Worm (Caenorhabditis elegans) whole organism, L1 larva: Measurements from ENCODE around the gene F26F4.8.
A peak's percentile ranks its signal among the peaks of the same experiment; 100 is the strongest.

Experiments
- C16A3.4 ChIP-seq: fragments of 150-350 bp; optimal IDR thresholded peaks from 2 replicates; lab custom pipeline; 2014; ENCODE audit warnings: missing biosample characterization, missing genetic modification characterization
- C34B4.2 ChIP-seq: sonication (generic microtip); optimal IDR thresholded peaks from 2 replicates; lab custom pipeline; 2017; ENCODE audit warnings: mild to moderate bottlenecking, missing genetic modification characterization, missing compliant biosample characterization
- blmp-1 ChIP-seq: fragments of 150-350 bp; optimal IDR thresholded peaks from 2 replicates; lab custom pipeline; 2014; ENCODE audit warnings: missing biosample characterization, missing genetic modification characterization
- ceh-63 ChIP-seq: fragments of 200-800 bp; sonication (Bioruptor generic); optimal IDR thresholded peaks from 2 replicates; lab custom pipeline; 2018; ENCODE audit warnings: mild to moderate bottlenecking, missing genetic modification characterization, missing compliant biosample characterization
- ceh-82 ChIP-seq, 3 experiments: fragments of 150-350 bp in 1 of 3; sonication (generic microtip) in 2 of 3; optimal IDR thresholded peaks; 2 replicates each; lab custom pipeline; 2014 to 2017; ENCODE audit warnings: missing biosample characterization in 3 of 3, missing genetic modification characterization in 3 of 3
- ceh-88 ChIP-seq: fragments of 200-800 bp; sonication (Bioruptor generic); IDR thresholded peaks from 2 replicates; pipeline ENCODE4 v1.3.6; 2022; ENCODE audit warnings: missing genetic modification characterization, missing compliant biosample characterization
- ceh-90 ChIP-seq: sonication (generic microtip); optimal IDR thresholded peaks from 2 replicates; lab custom pipeline; 2016; ENCODE audit warnings: missing genetic modification characterization, missing compliant biosample characterization
- dpl-1 ChIP-seq, 3 experiments: fragments of 150-350 bp in 2 of 3; sonication (generic microtip) in 1 of 3; optimal IDR thresholded peaks; 2 replicates each; lab custom pipeline; 2014 to 2017; ENCODE audit warnings: missing biosample characterization in 3 of 3, missing genetic modification characterization in 3 of 3, missing genetic modification reagents in 3 of 3
- dsc-1 ChIP-seq: sonication (generic microtip); optimal IDR thresholded peaks from 2 replicates; lab custom pipeline; 2016; ENCODE audit warnings: mild to moderate bottlenecking, missing genetic modification characterization, missing compliant biosample characterization
- efl-1 ChIP-seq, 4 experiments: fragments of 150-350 bp; optimal IDR thresholded peaks in 3 of 4; peaks in 1 of 4; 1 replicate in 1 of 4; 2 replicates in 3 of 4; lab custom pipeline; 2014; ENCODE audit warnings: missing biosample characterization in 2 of 4, missing genetic modification characterization in 2 of 4, missing genetic modification reagents in 2 of 4
- egl-13 ChIP-seq: sonication (generic microtip); optimal IDR thresholded peaks from 2 replicates; lab custom pipeline; 2016; ENCODE audit warnings: missing genotype, missing genetic modification reagents, missing genetic modification characterization, missing compliant biosample characterization
- fkh-10 ChIP-seq: sonication (generic microtip); optimal IDR thresholded peaks from 2 replicates; lab custom pipeline; 2017; ENCODE audit warnings: missing biosample characterization, missing genetic modification reagents, missing genetic modification characterization
- fkh-8 ChIP-seq: sonication (generic microtip); optimal IDR thresholded peaks from 2 replicates; lab custom pipeline; 2016; ENCODE audit warnings: mild to moderate bottlenecking, missing genetic modification characterization, missing compliant biosample characterization
- fos-1 ChIP-seq: fragments of 150-350 bp; optimal IDR thresholded peaks from 2 replicates; lab custom pipeline; 2014; ENCODE audit warnings: missing biosample characterization, missing genetic modification characterization
- hlh-17 ChIP-seq: fragments of 200-800 bp; sonication (Bioruptor generic); optimal IDR thresholded peaks from 2 replicates; lab custom pipeline; 2018; ENCODE audit warnings: missing genetic modification characterization, mild to moderate bottlenecking, missing compliant biosample characterization, moderate library complexity, borderline replicate concordance
- hlh-4 ChIP-seq: sonication (generic microtip); optimal IDR thresholded peaks from 2 replicates; lab custom pipeline; 2016; ENCODE audit warnings: mild to moderate bottlenecking, missing genetic modification characterization, missing compliant biosample characterization
- irx-1 ChIP-seq: sonication (generic microtip); optimal IDR thresholded peaks from 2 replicates; lab custom pipeline; 2016; ENCODE audit warnings: missing genetic modification characterization, missing compliant biosample characterization
- lin-13 ChIP-seq: fragments of 150-350 bp; optimal IDR thresholded peaks from 2 replicates; lab custom pipeline; 2014; ENCODE audit warnings: missing biosample characterization, missing genetic modification reagents, missing genetic modification characterization
- lin-15B ChIP-seq: fragments of 150-350 bp; sonication (generic microtip); optimal IDR thresholded peaks from 3 replicates; lab custom pipeline; 2014; ENCODE audit warnings: missing biosample characterization, missing genetic modification characterization
- lin-35 ChIP-seq, 2 experiments: fragments of 150-350 bp; optimal IDR thresholded peaks; 2 replicates each; lab custom pipeline; 2014; ENCODE audit warnings: missing biosample characterization in 2 of 2, missing genetic modification characterization in 2 of 2, missing genetic modification reagents in 2 of 2
- lin-39 ChIP-seq: fragments of 150-350 bp; optimal IDR thresholded peaks from 2 replicates; lab custom pipeline; 2014; ENCODE audit warnings: missing biosample characterization, missing genetic modification reagents, missing genetic modification characterization
- lsy-2 ChIP-seq, 2 experiments: fragments of 150-350 bp; optimal IDR thresholded peaks; 2 replicates each; lab custom pipeline; 2014; ENCODE audit warnings: missing biosample characterization in 2 of 2, missing genetic modification characterization in 2 of 2
- mdl-1 ChIP-seq, 2 experiments: fragments of 150-350 bp; optimal IDR thresholded peaks; 2 replicates each; lab custom pipeline; 2014 to 2017; ENCODE audit warnings: missing biosample characterization in 2 of 2, missing genetic modification characterization in 2 of 2, inconsistent platforms in 1 of 2
- mep-1 ChIP-seq: fragments of 150-350 bp; optimal IDR thresholded peaks from 2 replicates; lab custom pipeline; 2014; ENCODE audit warnings: missing biosample characterization, missing genetic modification characterization
- nhr-47 ChIP-seq: sonication (generic microtip); optimal IDR thresholded peaks from 2 replicates; lab custom pipeline; 2016; ENCODE audit warnings: mild to moderate bottlenecking, missing genetic modification characterization, moderate library complexity, missing compliant biosample characterization
- nhr-71 ChIP-seq: sonication (generic microtip); optimal IDR thresholded peaks from 2 replicates; lab custom pipeline; 2016; ENCODE audit warnings: mild to moderate bottlenecking, missing genetic modification characterization, moderate library complexity, missing compliant biosample characterization
- nhr-76 ChIP-seq: sonication (generic microtip); optimal IDR thresholded peaks from 2 replicates; lab custom pipeline; 2017; ENCODE audit warnings: missing biosample characterization, missing genetic modification characterization
- nhr-85 ChIP-seq: sonication (generic microtip); peaks from one replicate; lab custom pipeline; 2016; ENCODE audit warnings: missing genetic modification characterization, inconsistent platforms, missing compliant biosample characterization
- pax-3 ChIP-seq: fragments of 200-800 bp; sonication (Bioruptor generic); optimal IDR thresholded peaks from 2 replicates; lab custom pipeline; 2018; ENCODE audit warnings: mild to moderate bottlenecking, missing genetic modification characterization, moderate library complexity, missing compliant biosample characterization
- pqm-1 ChIP-seq: sonication (generic microtip); optimal IDR thresholded peaks from 3 replicates; lab custom pipeline; 2017; ENCODE audit warnings: missing biosample characterization, missing genetic modification characterization
- rnt-1 ChIP-seq: sonication (generic microtip); optimal IDR thresholded peaks from 2 replicates; lab custom pipeline; 2016; ENCODE audit warnings: mild to moderate bottlenecking, missing genetic modification characterization, moderate library complexity, missing compliant biosample characterization
- snu-23 ChIP-seq: sonication (generic microtip); optimal IDR thresholded peaks from 2 replicates; lab custom pipeline; 2016; ENCODE audit warnings: missing genetic modification characterization, missing compliant biosample characterization
- sptf-1 ChIP-seq: fragments of 150-350 bp; optimal IDR thresholded peaks from 2 replicates; lab custom pipeline; 2014; ENCODE audit warnings: missing biosample characterization, missing genetic modification characterization
- swsn-7 ChIP-seq: sonication (generic microtip); optimal IDR thresholded peaks from 2 replicates; lab custom pipeline; 2016; ENCODE audit warnings: missing genetic modification characterization, missing compliant biosample characterization
- tbx-2 ChIP-seq: sonication (generic microtip); optimal IDR thresholded peaks from 2 replicates; lab custom pipeline; 2016; ENCODE audit warnings: missing genetic modification characterization, missing compliant biosample characterization
- unc-30 ChIP-seq: sonication (generic microtip); optimal IDR thresholded peaks from 2 replicates; lab custom pipeline; 2017; ENCODE audit warnings: missing biosample characterization, missing genetic modification characterization
- unc-86 ChIP-seq: sonication (generic microtip); optimal IDR thresholded peaks from 2 replicates; lab custom pipeline; 2016; ENCODE audit warnings: missing genetic modification characterization, missing compliant biosample characterization
- unc-98 ChIP-seq: fragments of 200-800 bp; sonication (Bioruptor generic); IDR thresholded peaks from 2 replicates; pipeline ENCODE4 v1.3.6; 2022; ENCODE audit warnings: missing genetic modification characterization, missing compliant biosample characterization
- ztf-11 ChIP-seq, 2 experiments: sonication (generic microtip); optimal IDR thresholded peaks; 2 replicates each; lab custom pipeline; 2016 to 2017; ENCODE audit warnings: missing genetic modification characterization in 2 of 2, missing biosample characterization in 1 of 2, missing compliant biosample characterization in 1 of 2

The F26F4.8 gene

ce11 chrIII:4939267-4939666 lies 34.0 kb upstream of the F26F4.8 start, which contains the start of gene rpb-2:
Gene rpb-2 (plus strand): TSS chrIII:4939567.
- no peak for TF ChIP-seq dsc-1 (tag; lab: Kevin White, UChicago)
- no peak for TF ChIP-seq efl-1 (optimal IDR thresholded peaks at IDR 0.05; lab: Kevin White, UChicago)
- peak in 1 of 2 experiments; percentile 35 for TF ChIP-seq efl-1 (GFP tag; optimal IDR thresholded peaks at IDR 0.05 in 1 of 2; lab: Kevin White, UChicago)

ce11 chrIII:4937022-4937421 lies 31.7 kb upstream of the F26F4.8 start, which contains the start of gene fsn-1:
Gene fsn-1 (plus strand): TSS chrIII:4937322.
- TF ChIP-seq pqm-1 (tag; lab: Kevin White, UChicago): no peak
- no peak for TF ChIP-seq hlh-4 (tag; lab: Kevin White, UChicago)

ce11 chrIII:4934896-4935628 lies 29.8 kb upstream of the F26F4.8 start, which contains the start of gene mrps-18C:
Gene mrps-18C (plus strand): TSS chrIII:4935578.
- peak; percentile 16 for TF ChIP-seq snu-23 (GFP tag; lab: Kevin White, UChicago)
- TF ChIP-seq lsy-2 (tag; optimal IDR thresholded peaks at IDR 0.05; lab: Kevin White, UChicago): peak; percentile 19 to 60
- peak; percentile 48 to 66 for TF ChIP-seq efl-1 (optimal IDR thresholded peaks at IDR 0.05; lab: Kevin White, UChicago)
- TF ChIP-seq efl-1 (GFP tag; optimal IDR thresholded peaks at IDR 0.05 in 1 of 2; lab: Kevin White, UChicago): peak; percentile 68 to 96
- peak; percentile 35 for TF ChIP-seq rnt-1 (tag; lab: Kevin White, UChicago)
- no peak for TF ChIP-seq sptf-1 (tag; lab: Kevin White, UChicago)
- TF ChIP-seq lin-15B (tag; lab: Kevin White, UChicago): peak; percentile 34
- TF ChIP-seq irx-1 (tag; lab: Kevin White, UChicago): no peak
- peak; percentile 18 for TF ChIP-seq blmp-1
- TF ChIP-seq dpl-1 (GFP tag; optimal IDR thresholded peaks at IDR 0.05; lab: Kevin White, UChicago): peak; percentile 42 to 70 (median 59)
- TF ChIP-seq nhr-85: peak; percentile 2
- TF ChIP-seq lin-39 (tag; lab: Kevin White, UChicago): no peak
- TF ChIP-seq nhr-71 (tag; lab: Kevin White, UChicago): peak; percentile 45
- peak; percentile 49 for TF ChIP-seq nhr-47 (tag; lab: Kevin White, UChicago)
- TF ChIP-seq ceh-82 (tag; optimal IDR thresholded peaks at IDR 0.05; lab: Kevin White, UChicago): peak in 1 of 3 experiments; percentile 11
- no peak for TF ChIP-seq swsn-7 (tag; lab: Kevin White, UChicago)
- peak; percentile 47 for TF ChIP-seq mep-1 (tag; lab: Kevin White, UChicago)
- peak; percentile 60 to 69 for TF ChIP-seq lin-35 (GFP tag; optimal IDR thresholded peaks at IDR 0.05; lab: Kevin White, UChicago)

- TF ChIP-seq irx-1 (tag; lab: Kevin White, UChicago) (no peak), dpl-1 (GFP tag; optimal IDR thresholded peaks at IDR 0.05; lab: Kevin White, UChicago) (peak in 1 of 3 experiments; percentile 26), fos-1 (no peak)
Measured at ce11 chrIII:4932203-4932699, 27.0 kb upstream of the F26F4.8 start, which contains the start of the genes C26E6.12 and eri-9. Gene C26E6.12 (minus strand): TSS chrIII:4932253. Gene eri-9 (plus strand): TSS chrIII:4932450.

DNA sequence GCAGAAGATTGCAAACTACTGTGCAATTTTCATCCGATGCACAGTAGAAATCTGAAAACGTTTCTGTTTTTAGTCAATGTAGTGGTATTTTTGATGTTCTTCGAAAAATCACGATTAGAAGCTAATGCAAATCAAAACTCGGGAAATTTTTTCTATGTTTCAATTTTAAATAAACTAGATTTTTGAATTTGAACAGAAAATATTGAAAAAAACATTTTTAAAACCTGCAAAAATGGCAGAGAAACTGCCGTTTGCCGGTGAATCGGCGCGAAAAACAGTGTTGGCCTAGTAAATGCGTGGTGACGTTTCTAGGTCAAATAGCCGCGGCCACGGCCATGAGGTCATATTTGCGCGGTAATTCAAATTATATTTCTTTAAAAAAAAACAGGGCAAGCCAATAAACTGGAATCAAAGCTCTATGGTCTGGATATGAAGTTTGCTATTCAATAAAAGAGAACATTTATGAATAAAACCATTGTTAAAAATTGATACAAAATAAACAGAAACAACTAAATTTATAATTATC lies 24.9 kb upstream of the F26F4.8 start, which contains the start of gene set-2:
set-2 (minus strand) TSS at position 51 of the 526 bp plus-strand sequence.
- peak; percentile 74 for TF ChIP-seq snu-23 (GFP tag; lab: Kevin White, UChicago)
- TF ChIP-seq C16A3.4 (tag; lab: Kevin White, UChicago): peak; percentile 22
- peak; percentile 73 for TF ChIP-seq egl-13 (tag; lab: Kevin White, UChicago)
- TF ChIP-seq fkh-10: no peak
- no peak for TF ChIP-seq unc-30 (tag; lab: Kevin White, UChicago)
- no peak for TF ChIP-seq mdl-1 (tag; optimal IDR thresholded peaks at IDR 0.05; lab: Kevin White, UChicago)
- TF ChIP-seq lsy-2 (tag; optimal IDR thresholded peaks at IDR 0.05; lab: Kevin White, UChicago): peak; percentile 62 to 76
- TF ChIP-seq C34B4.2 (tag; lab: Kevin White, UChicago): no peak
- peak; percentile 16 to 44 (median 27) for TF ChIP-seq ceh-82 (tag; optimal IDR thresholded peaks at IDR 0.05; lab: Kevin White, UChicago)
- peak; percentile 25 for TF ChIP-seq unc-86 (tag; lab: Kevin White, UChicago)
- no peak for TF ChIP-seq hlh-17 (GFP tag; lab: Kevin White, UChicago)
- TF ChIP-seq fkh-8: peak; percentile 62
- TF ChIP-seq ceh-90 (tag; lab: Kevin White, UChicago): peak; percentile 91
- TF ChIP-seq ceh-88 (GFP tag; lab: Robert Waterston, UW): no peak
- TF ChIP-seq rnt-1 (tag; lab: Kevin White, UChicago): peak; percentile 97
- no peak for TF ChIP-seq ceh-63 (GFP tag; lab: Kevin White, UChicago)
- TF ChIP-seq efl-1 (optimal IDR thresholded peaks at IDR 0.05; lab: Kevin White, UChicago): peak; percentile 93 to 95
- TF ChIP-seq efl-1 (GFP tag; optimal IDR thresholded peaks at IDR 0.05 in 1 of 2; lab: Kevin White, UChicago): peak; percentile 93 to 99
- TF ChIP-seq unc-98 (GFP tag; lab: Robert Waterston, UW): peak; percentile 81
- peak in 1 of 2 experiments; percentile 88 for TF ChIP-seq ztf-11 (tag; optimal IDR thresholded peaks at IDR 0.05; lab: Kevin White, UChicago)
- no peak for TF ChIP-seq nhr-76 (tag; lab: Kevin White, UChicago)
- peak; percentile 78 for TF ChIP-seq pax-3 (tag; lab: Kevin White, UChicago)
- peak; percentile 85 for TF ChIP-seq tbx-2 (tag; lab: Kevin White, UChicago)
- TF ChIP-seq lin-39 (tag; lab: Kevin White, UChicago): no peak
- TF ChIP-seq lin-35 (GFP tag; optimal IDR thresholded peaks at IDR 0.05; lab: Kevin White, UChicago): peak; percentile 95 to 96
- peak; percentile 39 for TF ChIP-seq lin-13 (GFP tag; lab: Kevin White, UChicago)
